Worm (Caenorhabditis elegans): ENCODE measurements around the gene T03F7.6.

T03F7.6 gene

DNA sequence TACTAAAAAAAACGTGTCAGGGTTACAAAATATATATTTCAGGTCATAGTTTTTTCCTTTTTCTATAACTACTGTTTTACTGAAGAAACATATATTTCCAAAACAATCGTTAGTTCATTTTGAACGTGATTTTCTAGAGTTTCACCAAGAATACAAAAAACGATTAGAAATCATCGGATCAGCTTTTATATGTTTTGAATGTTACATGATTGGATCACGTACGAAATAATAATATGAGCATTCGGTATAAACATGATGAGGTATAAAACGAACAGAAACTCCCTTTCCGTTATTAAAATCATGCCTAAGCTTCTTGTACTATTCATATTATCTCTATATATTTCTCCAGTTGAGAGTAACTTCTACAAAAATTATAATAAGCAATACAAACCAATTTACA, 21.6 kb upstream of the T03F7.6 start, which contains the start of gene clec-223:
Gene clec-223 (plus strand): TSS at position 301 of the 400 bp plus-strand sequence.
- no peak for TF ChIP-seq jun-1 (tag; optimal IDR thresholded peaks at IDR 0.05)
- no peak for TF ChIP-seq ceh-16 (tag; optimal IDR thresholded peaks at IDR 0.05)

DNA sequence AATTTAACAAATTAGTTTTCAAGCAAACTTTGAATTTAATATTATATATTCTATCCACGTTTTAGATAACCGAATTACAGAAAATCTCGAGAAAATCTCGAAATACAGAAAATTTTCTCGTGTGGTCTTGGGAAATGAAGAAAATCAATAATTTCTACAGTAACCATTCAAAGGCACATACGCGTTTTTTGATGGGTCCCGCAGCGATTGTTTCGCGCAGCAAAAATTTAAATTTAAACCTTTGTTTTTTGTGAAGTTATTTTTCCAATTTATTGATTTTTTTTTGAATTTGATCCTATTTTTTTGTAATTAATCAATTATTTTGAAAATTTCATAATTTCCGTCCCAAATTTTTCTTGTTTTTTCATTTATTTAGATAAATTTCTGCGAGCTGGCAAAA, 14.9 kb upstream of the T03F7.6 start:
- TF ChIP-seq ceh-9 (tag; optimal IDR thresholded peaks at IDR 0.05) (no peak), jun-1 (tag; optimal IDR thresholded peaks at IDR 0.05) (no peak), nfya-1 (tag; optimal IDR thresholded peaks at IDR 0.05; ENCODE audit: insufficient read depth) (no peak), fos-1 (tag; optimal IDR thresholded peaks at IDR 0.05) (no peak), ztf-4 (tag; optimal IDR thresholded peaks at IDR 0.05) (no peak), unc-39 (tag; optimal IDR thresholded peaks at IDR 0.05) (no peak), ceh-28 (tag; optimal IDR thresholded peaks at IDR 0.05) (no peak), ZK546.5 (tag; optimal IDR thresholded peaks at IDR 0.05) (no peak), nhr-28 (tag; optimal IDR thresholded peaks at IDR 0.05) (no peak), daf-12 (tag; optimal IDR thresholded peaks at IDR 0.05) (no peak), unc-62 (GFP tag; optimal IDR thresholded peaks at IDR 0.05) (no peak), nhr-237 (tag; optimal IDR thresholded peaks at IDR 0.05) (no peak), lin-39 (tag; optimal IDR thresholded peaks at IDR 0.05) (no peak), elt-1 (tag; optimal IDR thresholded peaks at IDR 0.05) (no peak), fkh-10 (GFP tag; optimal IDR thresholded peaks at IDR 0.05) (no peak), nhr-12 (tag; optimal IDR thresholded peaks at IDR 0.05) (no peak), mdl-1 (tag; optimal IDR thresholded peaks at IDR 0.05) (no peak), egl-27 (tag; optimal IDR thresholded peaks at IDR 0.05) (no peak), sea-2 (GFP tag; optimal IDR thresholded peaks at IDR 0.05) (no peak)

DNA sequence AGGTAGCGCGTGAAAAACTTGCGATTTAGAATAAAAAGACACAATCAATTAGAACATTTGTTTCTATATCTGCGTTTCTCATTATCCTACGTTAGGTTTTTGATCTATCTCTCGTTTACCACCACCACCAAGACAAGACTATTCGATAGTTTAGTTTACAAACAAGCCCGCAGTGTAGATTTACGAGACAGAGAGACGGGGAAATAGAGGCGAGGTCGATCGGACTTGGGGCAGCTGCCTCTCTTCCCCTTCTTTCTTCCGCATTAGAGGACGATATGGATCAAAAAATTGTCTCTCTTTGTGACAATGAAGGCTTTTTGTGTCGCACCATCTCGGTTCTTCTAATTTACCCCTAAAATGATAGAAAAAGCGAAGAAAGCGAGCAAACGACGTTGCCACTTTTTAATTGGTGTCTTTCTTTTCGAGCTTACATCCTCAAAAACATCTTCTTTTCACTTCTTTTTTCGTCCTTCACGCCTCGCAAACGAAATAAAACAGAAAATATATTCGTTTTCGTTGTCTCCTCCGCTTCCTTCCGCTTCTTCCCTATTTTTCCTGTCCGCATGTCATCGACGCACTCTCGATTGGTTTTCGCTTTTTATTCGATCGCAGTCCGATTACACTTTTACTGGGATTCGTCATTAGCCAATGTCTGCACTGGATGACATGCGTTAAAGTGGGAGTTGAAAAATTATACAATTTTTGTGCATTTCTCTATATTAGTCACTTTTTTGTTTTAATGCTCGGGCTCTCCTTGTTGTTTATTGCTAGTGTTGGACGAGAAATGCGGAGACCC, 12.9 kb upstream of the T03F7.6 start:
- TF ChIP-seq lin-15B (tag; optimal IDR thresholded peaks at IDR 0.05): no peak
- peak; percentile 39 for TF ChIP-seq pha-4 (tag; optimal IDR thresholded peaks at IDR 0.05)
- no peak for TF ChIP-seq mdl-1 (tag; optimal IDR thresholded peaks at IDR 0.05)
- TF ChIP-seq ceh-28 (tag; optimal IDR thresholded peaks at IDR 0.05): peak; percentile 49
- peak; percentile 28 for TF ChIP-seq R02D3.7 (tag; optimal IDR thresholded peaks at IDR 0.05)
- no peak for TF ChIP-seq nhr-67 (tag; optimal IDR thresholded peaks at IDR 0.05)
- TF ChIP-seq nfya-1 (tag; optimal IDR thresholded peaks at IDR 0.05; ENCODE audit: insufficient read depth): no peak
- TF ChIP-seq nhr-11 (tag; optimal IDR thresholded peaks at IDR 0.05): no peak
- no peak for TF ChIP-seq fos-1 (tag; optimal IDR thresholded peaks at IDR 0.05)
- no peak for TF ChIP-seq daf-12 (tag; optimal IDR thresholded peaks at IDR 0.05)
- no peak for TF ChIP-seq snpc-4 (tag; optimal IDR thresholded peaks at IDR 0.05)
- no peak for TF ChIP-seq egl-27 (tag; optimal IDR thresholded peaks at IDR 0.05)
- no peak for TF ChIP-seq nhr-77 (tag; optimal IDR thresholded peaks at IDR 0.05)
- no peak for TF ChIP-seq unc-39 (tag; optimal IDR thresholded peaks at IDR 0.05)
- no peak for TF ChIP-seq ceh-82 (tag; optimal IDR thresholded peaks at IDR 0.05)
- TF ChIP-seq hmg-11 (tag; optimal IDR thresholded peaks at IDR 0.05): peak; percentile 20
- TF ChIP-seq ztf-4 (tag; optimal IDR thresholded peaks at IDR 0.05): no peak
- no peak for TF ChIP-seq elt-1 (tag; optimal IDR thresholded peaks at IDR 0.05)
- TF ChIP-seq nhr-25 (tag; optimal IDR thresholded peaks at IDR 0.05): peak; percentile 45
- TF ChIP-seq nhr-23 (tag; optimal IDR thresholded peaks at IDR 0.05): peak; percentile 33

DNA sequence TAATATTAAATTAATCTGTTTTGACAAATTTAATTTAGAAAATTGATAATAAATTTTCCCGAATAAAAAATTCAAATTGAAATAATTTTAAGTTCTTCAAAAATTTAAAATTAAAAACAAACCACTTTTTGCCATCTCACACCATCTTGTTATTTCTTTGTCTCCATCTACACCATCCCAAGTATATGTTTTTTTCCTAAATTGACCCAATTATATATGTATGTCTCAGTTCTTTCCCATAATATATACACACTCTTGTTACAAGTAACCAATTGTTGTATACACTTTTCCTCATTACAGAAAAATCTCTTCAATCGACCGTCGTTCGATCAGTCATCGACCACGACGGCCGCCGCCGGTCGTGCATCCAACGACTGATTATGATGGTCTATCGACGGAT, 12.2 kb upstream of the T03F7.6 start, which contains the start of gene gly-20:
Gene gly-20 (plus strand): TSS at position 301 of the 400 bp plus-strand sequence.
- TF ChIP-seq ceh-9 (tag; optimal IDR thresholded peaks at IDR 0.05): no peak
- TF ChIP-seq ceh-28 (tag; optimal IDR thresholded peaks at IDR 0.05): no peak
- no peak for TF ChIP-seq ceh-82 (tag; optimal IDR thresholded peaks at IDR 0.05)
- no peak for TF ChIP-seq nhr-12 (tag; optimal IDR thresholded peaks at IDR 0.05)
- no peak for TF ChIP-seq egl-27 (tag; optimal IDR thresholded peaks at IDR 0.05)
- no peak for TF ChIP-seq ZK546.5 (tag; optimal IDR thresholded peaks at IDR 0.05)
- TF ChIP-seq nhr-67 (tag; optimal IDR thresholded peaks at IDR 0.05): no peak
- TF ChIP-seq snpc-4 (tag; optimal IDR thresholded peaks at IDR 0.05): no peak
- TF ChIP-seq fos-1 (tag; optimal IDR thresholded peaks at IDR 0.05): no peak
- no peak for TF ChIP-seq nhr-43 (tag; optimal IDR thresholded peaks at IDR 0.05; ENCODE audit: poor library complexity, severe bottlenecking)
- TF ChIP-seq nfya-1 (tag; optimal IDR thresholded peaks at IDR 0.05; ENCODE audit: insufficient read depth): no peak
- no peak for TF ChIP-seq nhr-28 (tag; optimal IDR thresholded peaks at IDR 0.05)
- no peak for TF ChIP-seq lsy-12 (tag; optimal IDR thresholded peaks at IDR 0.05)
- TF ChIP-seq zag-1 (tag; optimal IDR thresholded peaks at IDR 0.05): no peak
- no peak for TF ChIP-seq nhr-76 (tag; optimal IDR thresholded peaks at IDR 0.05)
- TF ChIP-seq tbx-2 (tag; optimal IDR thresholded peaks at IDR 0.05): no peak
- TF ChIP-seq unc-62 (GFP tag; optimal IDR thresholded peaks at IDR 0.05): no peak
- TF ChIP-seq ama-1 (optimal IDR thresholded peaks at IDR 0.05): no peak
- no peak for TF ChIP-seq elt-1 (tag; optimal IDR thresholded peaks at IDR 0.05)
